Fruit fly (Drosophila melanogaster): ENCODE measurements around the gene CG7322.
A peak's percentile ranks its signal among the peaks of the same experiment; 100 is the strongest.

Gene CG7322

dm6 chrX:18883999-18884671 is 26.6 kb upstream of the CG7322 start, which contains the start of gene CG7332 (continued):
- TF ChIP-seq ap (GFP tag; IDR thresholded peaks at IDR 0.05) (no peak), CG12155 (GFP tag; optimal IDR thresholded peaks at IDR 0.05) (no peak), Ets65A (GFP tag) (no peak), Dek (tag; optimal IDR thresholded peaks at IDR 0.05) (no peak), CG14710 (tag; optimal IDR thresholded peaks at IDR 0.05) (peak; percentile 11), Opbp (GFP tag; IDR thresholded peaks at IDR 0.05; ENCODE audit: partially characterized antibody) (peak; percentile 54; the same call in 1 of the 3 replicates), CG4617 (GFP tag; optimal IDR thresholded peaks at IDR 0.05; ENCODE audit: borderline replicate concordance) (peak; percentile 28), nau (GFP tag; optimal IDR thresholded peaks at IDR 0.05) (no peak), CG43689 (GFP tag; IDR thresholded peaks at IDR 0.05) (no peak), sim (GFP tag; IDR thresholded peaks at IDR 0.05) (no peak), CG3847 (GFP tag; IDR thresholded peaks at IDR 0.05) (no peak), CG11398 (GFP tag; optimal IDR thresholded peaks at IDR 0.05) (no peak), gt (GFP tag; IDR thresholded peaks at IDR 0.05) (no peak), unc-4 (GFP tag; IDR thresholded peaks at IDR 0.05; ENCODE audit: partially characterized antibody) (peak; percentile 50; the same call in 1 of the 2 replicates), fd64A (GFP tag; optimal IDR thresholded peaks at IDR 0.05) (no peak), slbo (GFP tag; IDR thresholded peaks at IDR 0.05) (no peak; the same call in 1 of the 2 replicates), sna (GFP tag; IDR thresholded peaks at IDR 0.05; ENCODE audit: partially characterized antibody) (peak; percentile 43; the same call in 1 of the 2 replicates), Elba2 (GFP tag; optimal IDR thresholded peaks at IDR 0.05) (no peak), gcm2 (GFP tag; optimal IDR thresholded peaks at IDR 0.05) (no peak), pho (GFP tag; optimal IDR thresholded peaks at IDR 0.05) (no peak), CG17328 (GFP tag; IDR thresholded peaks at IDR 0.05) (no peak), al (GFP tag; IDR thresholded peaks at IDR 0.05) (no peak), CG13775 (GFP tag; optimal IDR thresholded peaks at IDR 0.05) (no peak), mld (GFP tag; IDR thresholded peaks at IDR 0.05; ENCODE audit: partially characterized antibody) (peak; percentile 59; the same call in 1 of the 3 replicates), CG7963 (GFP tag; IDR thresholded peaks at IDR 0.05; ENCODE audit: partially characterized antibody) (peak; percentile 61; the same call in 2 of the 3 replicates), lbe (GFP tag; optimal IDR thresholded peaks at IDR 0.05) (no peak), CG6254 (GFP tag; optimal IDR thresholded peaks at IDR 0.05) (no peak), Xrp1 (GFP tag; IDR thresholded peaks at IDR 0.05) (0 out of 2 replicates have a peak, but pooled peaks have one; percentile 33), ems (GFP tag; optimal IDR thresholded peaks at IDR 0.05) (no peak), CG6175 (GFP tag; IDR thresholded peaks at IDR 0.05) (no peak), inv (GFP tag; IDR thresholded peaks at IDR 0.05; ENCODE audit: partially characterized antibody) (peak; percentile 59), bbx (GFP tag; IDR thresholded peaks at IDR 0.05; ENCODE audit: partially characterized antibody) (peak; percentile 70), sd (tag; optimal IDR thresholded peaks at IDR 0.05) (no peak), CG12769 (tag; optimal IDR thresholded peaks at IDR 0.05) (no peak), gcm (GFP tag; optimal IDR thresholded peaks at IDR 0.05) (no peak), NC2β (GFP tag; optimal IDR thresholded peaks at IDR 0.05) (no peak), grau (tag; optimal IDR thresholded peaks at IDR 0.05) (no peak), tin (GFP tag; optimal IDR thresholded peaks at IDR 0.05) (no peak), ranshi (GFP tag; IDR thresholded peaks at IDR 0.05) (0 out of 2 replicates have a peak, but pooled peaks have one; percentile 23), sens (GFP tag) (peak; percentile 63), Dref (GFP tag; IDR thresholded peaks at IDR 0.05) (peak; percentile 85), Ravus (GFP tag; IDR thresholded peaks at IDR 0.05) (no peak), trem (tag; optimal IDR thresholded peaks at IDR 0.05) (peak; percentile 14), HLH3B (GFP tag; IDR thresholded peaks at IDR 0.05) (no peak), CG6854 (GFP tag; optimal IDR thresholded peaks at IDR 0.05) (no peak), NK7.1 (GFP tag; optimal IDR thresholded peaks at IDR 0.05) (no peak), CG8944 (GFP tag; optimal IDR thresholded peaks at IDR 0.05) (no peak), CG9215 (GFP tag; IDR thresholded peaks at IDR 0.05) (no peak), Sin3A (optimal IDR thresholded peaks at IDR 0.05) (peak; percentile 74), HLH4C (GFP tag; IDR thresholded peaks at IDR 0.05; ENCODE audit: partially characterized antibody) (peak; percentile 76)
